1 fruit fly cellular context compared by ENCODE assay signal in genomic region chrX:19314283-19315178, dm6.
TF ChIP-seq lines count a peak whose summit lies in the region.

No protein-coding gene starts in this region.

TF ChIP-seq in whole organism, prepupa, 60 proteins besides CTCF, POLR2A, EP300 and RAD21 (continued from another document):
- TF ChIP-seq salr (GFP tag; optimal IDR thresholded peaks at IDR 0.05; lab: Kevin White, UChicago) (no peak), Ets96B (tag; optimal IDR thresholded peaks at IDR 0.05; lab: Kevin White, UChicago) (peak; percentile 13), CG8319 (GFP tag; optimal IDR thresholded peaks at IDR 0.05; lab: Kevin White, UChicago) (no peak), CG32006 (GFP tag; optimal IDR thresholded peaks at IDR 0.05; lab: Kevin White, UChicago) (no peak), Sox102F (GFP tag; optimal IDR thresholded peaks at IDR 0.05; lab: Kevin White, UChicago) (no peak), CG6808 (GFP tag; optimal IDR thresholded peaks at IDR 0.05; lab: Kevin White, UChicago) (peak; percentile 43), dsx (GFP tag; optimal IDR thresholded peaks at IDR 0.05; lab: Kevin White, UChicago; ENCODE audit: poor library complexity, severe bottlenecking) (peak; percentile 10), achi (GFP tag; optimal IDR thresholded peaks at IDR 0.05; lab: Kevin White, UChicago) (no peak), CG8632 (GFP tag; optimal IDR thresholded peaks at IDR 0.05; lab: Kevin White, UChicago) (no peak), Lpt (GFP tag; optimal IDR thresholded peaks at IDR 0.05; lab: Kevin White, UChicago) (no peak), Hr38 (GFP tag; optimal IDR thresholded peaks at IDR 0.05; lab: Kevin White, UChicago) (no peak), Eip78C (GFP tag; lab: Kevin White, UChicago) (peak; percentile 55), vri (GFP tag; optimal IDR thresholded peaks at IDR 0.05; lab: Kevin White, UChicago) (peak; percentile 33), svp (GFP tag; lab: Kevin White, UChicago) (peak; percentile 78), CG6276 (GFP tag; optimal IDR thresholded peaks at IDR 0.05; lab: Kevin White, UChicago) (no peak), Ets21C (GFP tag; optimal IDR thresholded peaks at IDR 0.05; lab: Kevin White, UChicago) (no peak), CG1621 (tag; optimal IDR thresholded peaks at IDR 0.05; lab: Kevin White, UChicago) (peak; percentile 35), lz (GFP tag; optimal IDR thresholded peaks at IDR 0.05; lab: Kevin White, UChicago) (no peak), CG6163 (GFP tag; IDR thresholded peaks at IDR 0.05; lab: Robert Waterston, UW) (0 out of 3 replicates have a peak, but pooled peaks have one; percentile 37), esn (GFP tag; optimal IDR thresholded peaks at IDR 0.05; lab: Kevin White, UChicago) (no peak), Met (GFP tag; optimal IDR thresholded peaks at IDR 0.05; lab: Kevin White, UChicago) (no peak), eg (GFP tag; IDR thresholded peaks at IDR 0.05; lab: Robert Waterston, UW) (peak; percentile 64; the same call in 1 of the 3 replicates), OdsH (GFP tag; optimal IDR thresholded peaks at IDR 0.05; lab: Kevin White, UChicago) (no peak), CG15336 (GFP tag; IDR thresholded peaks at IDR 0.05; lab: Robert Waterston, UW) (peak; percentile 27; the same call in 1 of the 2 replicates), CG4318 (GFP tag; optimal IDR thresholded peaks at IDR 0.05; lab: Kevin White, UChicago) (no peak), spab (GFP tag; optimal IDR thresholded peaks at IDR 0.05; lab: Kevin White, UChicago) (no peak), CG3919 (GFP tag; optimal IDR thresholded peaks at IDR 0.05; lab: Kevin White, UChicago) (no peak)
TF ChIP-seq in whole organism, prepupa: peak in this region for 16.
